Fruit fly (Drosophila melanogaster) whole organism, wandering third instar larva: ENCODE measurements around the gene CG34148.

Experiments used
- Abd-B ChIP-seq: fragments of >200 bp; optimal IDR thresholded peaks from 2 replicates; lab custom pipeline; 2017; ENCODE audit warnings: missing biosample characterization, missing genetic modification characterization
- CG32264 ChIP-seq: fragments of 200-800 bp; sonication (Bioruptor generic); optimal IDR thresholded peaks from 2 replicates; lab custom pipeline; 2016; ENCODE audit warnings: missing biosample characterization, missing genetic modification characterization
- CG9705 ChIP-seq: fragments of 200-800 bp; sonication (Bioruptor generic); optimal IDR thresholded peaks from 2 replicates; lab custom pipeline; 2018; ENCODE audit warnings: missing biosample characterization, mild to moderate bottlenecking, missing genetic modification characterization
- CrebA ChIP-seq: fragments of 200-800 bp; sonication (Bioruptor generic); optimal IDR thresholded peaks from 2 replicates; lab custom pipeline; 2016; ENCODE audit warnings: missing biosample characterization, mild to moderate bottlenecking, missing genetic modification characterization, borderline replicate concordance
- Dfd ChIP-seq: fragments of >200 bp; optimal IDR thresholded peaks from 2 replicates; lab custom pipeline; 2017; ENCODE audit warnings: missing biosample characterization, missing genetic modification characterization
- Dif ChIP-seq: fragments of 200-275, 200-300 bp; sonication (Bioruptor generic); optimal IDR thresholded peaks from 2 replicates; lab custom pipeline; 2018; ENCODE audit warnings: missing biosample characterization, missing genetic modification characterization; ENCODE audit not compliant: partially characterized antibody
- GATAd ChIP-seq: sonication (Bioruptor generic); optimal IDR thresholded peaks from 2 replicates; lab custom pipeline; 2016; ENCODE audit warnings: missing biosample characterization, missing genetic modification characterization
- HLH106 ChIP-seq: fragments of 200-800 bp; optimal IDR thresholded peaks from 3 replicates; lab custom pipeline; 2019; ENCODE audit warnings: missing biosample characterization, mild to moderate bottlenecking, missing genetic modification characterization, moderate library complexity
- Hnf4 ChIP-seq: fragments of 200-800 bp; sonication (Bioruptor generic); optimal IDR thresholded peaks from 2 replicates; lab custom pipeline; 2016; ENCODE audit warnings: missing biosample characterization, mild to moderate bottlenecking, missing genetic modification characterization
- Hr78 ChIP-seq: fragments of >200 bp; optimal IDR thresholded peaks from 2 replicates; lab custom pipeline; 2017; ENCODE audit warnings: missing biosample characterization, missing genetic modification characterization
- Hr83 ChIP-seq: fragments of 200-300 bp; sonication (Bioruptor generic); optimal IDR thresholded peaks from 2 replicates; lab custom pipeline; 2016; ENCODE audit warnings: missing biosample characterization, mild to moderate bottlenecking, missing genetic modification characterization, moderate library complexity; ENCODE audit not compliant: poor library complexity, severe bottlenecking
- Jra ChIP-seq: sonication (Bioruptor generic); optimal IDR thresholded peaks from 2 replicates; lab custom pipeline; 2016; ENCODE audit warnings: missing biosample characterization, missing genetic modification characterization
- Mio ChIP-seq: sonication (Bioruptor generic); optimal IDR thresholded peaks from 2 replicates; lab custom pipeline; 2016; ENCODE audit warnings: missing biosample characterization, missing genetic modification characterization
- Myc ChIP-seq: fragments of >200 bp; optimal IDR thresholded peaks from 2 replicates; lab custom pipeline; 2017
- N ChIP-seq: fragments of >200 bp; optimal IDR thresholded peaks from 2 replicates; lab custom pipeline; 2018; ENCODE audit warnings: missing biosample characterization, missing external identifiers, missing genetic modification characterization
- OdsH ChIP-seq: fragments of 200-800 bp; sonication (Bioruptor generic); optimal IDR thresholded peaks from 2 replicates; lab custom pipeline; 2016; ENCODE audit warnings: missing biosample characterization, mild to moderate bottlenecking, missing genetic modification characterization
- Rel ChIP-seq, 2 experiments: fragments of 200-800 bp; sonication (Bioruptor generic) in 1 of 2; optimal IDR thresholded peaks; 2 replicates in 1 of 2; 3 replicates in 1 of 2; lab custom pipeline; 2016 to 2019; ENCODE audit warnings: mild to moderate bottlenecking in 2 of 2, missing biosample characterization in 2 of 2, missing genetic modification characterization in 2 of 2, moderate library complexity in 1 of 2
- Sp1 ChIP-seq: fragments of 200-800 bp; sonication (Bioruptor generic); optimal IDR thresholded peaks from 3 replicates; lab custom pipeline; 2019; ENCODE audit warnings: missing biosample characterization, mild to moderate bottlenecking, missing genetic modification characterization, moderate library complexity
- Vsx2 ChIP-seq: fragments of 200-300, 225-300 bp; sonication (Bioruptor generic); optimal IDR thresholded peaks from 2 replicates; lab custom pipeline; 2018; ENCODE audit warnings: missing biosample characterization, missing genetic modification characterization; ENCODE audit not compliant: partially characterized antibody
- br ChIP-seq: fragments of 200-800 bp; sonication (Bioruptor generic); optimal IDR thresholded peaks from 2 replicates; lab custom pipeline; 2016; ENCODE audit warnings: missing biosample characterization, missing genetic modification characterization
- brk ChIP-seq: fragments of 200-800 bp; sonication (Bioruptor generic); optimal IDR thresholded peaks from 2 replicates; lab custom pipeline; 2016; ENCODE audit warnings: missing biosample characterization, mild to moderate bottlenecking, missing genetic modification characterization
- dl ChIP-seq, 2 experiments: fragments of 175-275, 200-275 bp in 1 of 2; fragments of 200-275 bp in 1 of 2; sonication (Bioruptor generic); optimal IDR thresholded peaks; lab custom pipeline; 2018; ENCODE audit warnings: mild to moderate bottlenecking in 2 of 2, missing biosample characterization in 2 of 2, missing genetic modification characterization in 2 of 2, moderate library complexity in 2 of 2; ENCODE audit not compliant: partially characterized antibody in 2 of 2, insufficient read depth in 1 of 2
- dmrt93B ChIP-seq: fragments of 200-800 bp; sonication (Bioruptor generic); optimal IDR thresholded peaks from 2 replicates; lab custom pipeline; 2018; ENCODE audit warnings: missing biosample characterization, mild to moderate bottlenecking, missing genetic modification characterization
- dsf ChIP-seq: sonication (Bioruptor generic); optimal IDR thresholded peaks from 2 replicates; lab custom pipeline; 2016; ENCODE audit warnings: missing biosample characterization, missing genetic modification characterization, borderline replicate concordance
- ey ChIP-seq: fragments of 200-800 bp; sonication (Bioruptor generic); optimal IDR thresholded peaks from 2 replicates; lab custom pipeline; 2016; ENCODE audit warnings: missing biosample characterization, missing genetic modification characterization
- foxo ChIP-seq, 2 experiments: fragments of 200-800 bp; sonication (Bioruptor generic); optimal IDR thresholded peaks; 2 replicates in 1 of 2; 3 replicates in 1 of 2; lab custom pipeline; 2016 to 2017; ENCODE audit warnings: missing biosample characterization in 2 of 2, missing genetic modification characterization in 2 of 2
- fru ChIP-seq: fragments of 200-800 bp; sonication (Bioruptor generic); optimal IDR thresholded peaks from 3 replicates; lab custom pipeline; 2016; ENCODE audit warnings: missing biosample characterization, mild to moderate bottlenecking, missing genetic modification characterization
- h ChIP-seq: fragments of 200-800 bp; sonication (Bioruptor generic); optimal IDR thresholded peaks from 3 replicates; lab custom pipeline; 2016; ENCODE audit warnings: missing biosample characterization, mild to moderate bottlenecking, missing genetic modification characterization
- jim ChIP-seq: fragments of 175-275, 200-325 bp; sonication (Bioruptor generic); optimal IDR thresholded peaks from 2 replicates; lab custom pipeline; 2016; ENCODE audit warnings: missing biosample characterization, mild to moderate bottlenecking, missing genetic modification characterization
- lola ChIP-seq: fragments of >200 bp; optimal IDR thresholded peaks from 2 replicates; lab custom pipeline; 2017; ENCODE audit warnings: missing biosample characterization, missing genetic modification characterization
- pan ChIP-seq: fragments of >200 bp; optimal IDR thresholded peaks from 2 replicates; lab custom pipeline; 2017
- psq ChIP-seq: fragments of 200-800 bp; sonication (Bioruptor generic); optimal IDR thresholded peaks from 3 replicates; lab custom pipeline; 2017; ENCODE audit warnings: missing biosample characterization, mild to moderate bottlenecking, missing genetic modification characterization, moderate library complexity
- rgr ChIP-seq: fragments of 200-800 bp; sonication (Bioruptor generic); optimal IDR thresholded peaks from 3 replicates; lab custom pipeline; 2016; ENCODE audit warnings: missing biosample characterization, mild to moderate bottlenecking, missing genetic modification characterization
- sage ChIP-seq: fragments of 200-800 bp; sonication (Bioruptor generic); optimal IDR thresholded peaks from 2 replicates; lab custom pipeline; 2016; ENCODE audit warnings: missing biosample characterization, mild to moderate bottlenecking, missing genetic modification characterization
- sv ChIP-seq: fragments of 200-800 bp; sonication (Bioruptor generic); optimal IDR thresholded peaks from 3 replicates; lab custom pipeline; 2016; ENCODE audit warnings: missing biosample characterization, missing genetic modification characterization
- tai ChIP-seq: sonication (Bioruptor generic); optimal IDR thresholded peaks from 2 replicates; lab custom pipeline; 2016; ENCODE audit warnings: missing biosample characterization, missing genetic modification characterization
- usp ChIP-seq: fragments of >200 bp; optimal IDR thresholded peaks from 2 replicates; lab custom pipeline; 2017; ENCODE audit warnings: missing biosample characterization, missing genetic modification characterization
- woc ChIP-seq: sonication (Bioruptor generic); optimal IDR thresholded peaks from 2 replicates; lab custom pipeline; 2016; ENCODE audit warnings: missing biosample characterization, mild to moderate bottlenecking, missing genetic modification characterization

Gene CG34148

DNA sequence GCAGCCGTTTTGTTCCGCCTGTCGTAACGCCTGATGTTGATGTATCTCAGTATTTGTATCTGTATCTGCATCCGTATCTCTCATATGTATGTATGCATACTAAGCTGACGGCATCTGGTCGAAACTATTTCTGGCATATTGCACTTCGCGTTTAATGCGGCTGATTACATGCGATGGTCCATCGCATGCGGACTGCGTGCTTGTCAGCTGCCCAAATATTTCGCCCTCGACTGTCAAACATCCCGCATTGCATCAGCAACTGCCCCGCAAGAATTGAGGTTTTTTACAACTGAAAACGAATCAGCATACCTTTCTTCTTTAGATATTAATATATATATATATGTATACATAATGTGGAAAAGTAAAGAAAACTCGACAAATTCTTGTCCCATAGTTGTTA, 15.6 kb downstream of the CG34148 start:
- TF ChIP-seq Myc (lab: Kevin White, UChicago) (no peak), dl (GFP tag; optimal IDR thresholded peaks at IDR 0.05; lab: Kevin White, UChicago; ENCODE audit: insufficient read depth in 1 of 2, partially characterized antibody in 2 of 2) (no peak), brk (GFP tag; lab: Kevin White, UChicago) (no peak), sage (no peak)

DNA sequence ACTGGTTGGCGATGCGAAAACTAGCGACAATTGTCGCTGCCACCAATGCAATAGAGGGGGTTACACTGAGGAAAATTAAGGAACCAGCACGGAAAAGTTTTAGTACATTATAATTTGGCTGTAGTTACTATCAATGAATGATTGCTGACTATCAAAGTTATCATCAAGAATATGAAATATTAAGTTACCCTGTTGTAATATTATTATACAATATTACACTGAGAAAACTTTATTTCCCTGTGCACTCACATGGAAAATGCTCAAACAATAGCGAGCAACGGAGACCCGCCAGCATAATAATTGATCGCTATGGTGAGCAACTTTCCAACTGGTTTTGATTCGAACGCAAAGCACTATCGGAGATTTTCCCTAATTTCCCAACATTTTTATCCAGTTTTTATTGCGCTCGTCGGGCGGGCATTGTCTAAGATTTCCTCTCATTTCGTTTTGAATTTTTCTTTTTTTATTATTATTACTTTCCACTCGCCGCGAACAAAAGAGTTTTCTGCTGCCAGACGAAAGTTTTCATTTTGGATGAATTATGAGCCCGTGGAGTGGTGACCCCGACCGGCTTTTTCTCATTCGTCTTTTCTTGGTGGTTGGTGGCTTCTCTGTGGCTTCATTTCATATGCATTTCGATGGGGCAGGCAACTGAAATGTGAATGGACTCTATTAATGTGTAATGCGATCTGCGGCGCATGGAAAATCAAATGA, 16.2 kb downstream of the CG34148 start:
- TF ChIP-seq tai (GFP tag; lab: Kevin White, UChicago) (no peak), dmrt93B (GFP tag; lab: Kevin White, UChicago) (no peak), jim (no peak), br (GFP tag; lab: Kevin White, UChicago) (no peak), rgr (no peak), Jra (GFP tag; lab: Kevin White, UChicago) (no peak), N (GFP tag; lab: Kevin White, UChicago) (no peak), HLH106 (no peak), Dif (GFP tag; lab: Kevin White, UChicago) (no peak), sage (no peak), CrebA (GFP tag; lab: Kevin White, UChicago) (no peak)

DNA sequence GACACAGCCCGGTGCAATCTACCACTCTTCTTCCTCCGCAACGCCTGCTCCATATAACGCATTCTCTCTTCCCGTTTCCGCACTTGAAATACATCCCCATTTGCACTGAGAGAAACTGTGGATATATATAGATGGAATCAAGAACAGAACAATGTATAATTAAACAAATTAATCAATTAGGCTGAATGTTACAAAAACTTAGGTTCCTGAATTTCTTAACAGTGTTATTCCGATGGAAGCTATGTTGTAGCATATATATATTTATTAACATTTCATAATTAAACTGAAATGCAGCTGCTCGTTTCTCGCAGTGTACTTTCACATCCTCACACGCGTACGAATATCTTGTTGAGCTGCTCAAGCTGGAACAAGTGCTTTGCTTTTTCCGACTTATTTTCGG, 19.0 kb downstream of the CG34148 start:
- TF ChIP-seq pan (lab: Kevin White, UChicago), result no peak
- TF ChIP-seq N (GFP tag; lab: Kevin White, UChicago), result no peak
- TF ChIP-seq foxo (GFP tag; optimal IDR thresholded peaks at IDR 0.05; lab: Kevin White, UChicago), result peak in 1 of 2 experiments; percentile 96
- peak; percentile 97 for TF ChIP-seq fru (GFP tag; lab: Kevin White, UChicago)
- no peak for TF ChIP-seq Hr83
- peak; percentile 94 for TF ChIP-seq psq (GFP tag; lab: Kevin White, UChicago)
- TF ChIP-seq brk (GFP tag; lab: Kevin White, UChicago), result peak; percentile 85
- TF ChIP-seq Dif (GFP tag; lab: Kevin White, UChicago), result no peak
- peak; percentile 68 for TF ChIP-seq CG32264
- peak; percentile 85 for TF ChIP-seq CG9705 (GFP tag; lab: Kevin White, UChicago)
- peak; percentile 70 for TF ChIP-seq Rel (GFP tag; optimal IDR thresholded peaks at IDR 0.05; lab: Kevin White, UChicago)
- TF ChIP-seq Rel (tag; optimal IDR thresholded peaks at IDR 0.05; lab: Kevin White, UChicago), result peak; percentile 75
- peak; percentile 5 for TF ChIP-seq sv (GFP tag; lab: Kevin White, UChicago)
- no peak for TF ChIP-seq Vsx2
- peak; percentile 89 for TF ChIP-seq woc (GFP tag; lab: Kevin White, UChicago)
- TF ChIP-seq GATAd (GFP tag; lab: Kevin White, UChicago), result peak; percentile 1
- peak; percentile 92 for TF ChIP-seq OdsH (GFP tag; lab: Kevin White, UChicago)
- no peak for TF ChIP-seq jim
- TF ChIP-seq dmrt93B (GFP tag; lab: Kevin White, UChicago), result peak; percentile 84
- peak; percentile 8 for TF ChIP-seq CrebA (GFP tag; lab: Kevin White, UChicago)
- TF ChIP-seq h (GFP tag; lab: Kevin White, UChicago), result peak; percentile 96
- peak; percentile 12 for TF ChIP-seq Mio (GFP tag; lab: Kevin White, UChicago)
- TF ChIP-seq Myc (lab: Kevin White, UChicago), result no peak
- no peak for TF ChIP-seq Hr78 (GFP tag; lab: Kevin White, UChicago)
- no peak for TF ChIP-seq Dfd (GFP tag; lab: Kevin White, UChicago)
- TF ChIP-seq Sp1, result peak; percentile 95
- peak; percentile 83 for TF ChIP-seq tai (GFP tag; lab: Kevin White, UChicago)
- TF ChIP-seq HLH106, result peak; percentile 95
- TF ChIP-seq Abd-B (GFP tag; lab: Kevin White, UChicago), result no peak
- peak; percentile 86 for TF ChIP-seq sage
- TF ChIP-seq ey (GFP tag; lab: Kevin White, UChicago), result peak; percentile 95
- TF ChIP-seq lola (GFP tag; lab: Kevin White, UChicago), result no peak
- peak; percentile 76 for TF ChIP-seq dsf (GFP tag; lab: Kevin White, UChicago)
- TF ChIP-seq dl (GFP tag; optimal IDR thresholded peaks at IDR 0.05; lab: Kevin White, UChicago; ENCODE audit: insufficient read depth in 1 of 2, partially characterized antibody in 2 of 2), result no peak
- TF ChIP-seq Jra (GFP tag; lab: Kevin White, UChicago), result peak; percentile 85
- peak; percentile 95 for TF ChIP-seq br (GFP tag; lab: Kevin White, UChicago)
- peak; percentile 91 for TF ChIP-seq Hnf4 (GFP tag; lab: Kevin White, UChicago)
- TF ChIP-seq rgr, result peak; percentile 92
- no peak for TF ChIP-seq usp (GFP tag; lab: Kevin White, UChicago)
